Worm (Caenorhabditis elegans) whole organism, late embryonic: ENCODE results near the gene str-35.

Experiments
- ama-1 ChIP-seq: fragments of 150-350 bp; optimal IDR thresholded peaks from 2 replicates; lab custom pipeline; 2014
- nhr-11 ChIP-seq: fragments of 150-350 bp; optimal IDR thresholded peaks from 2 replicates; lab custom pipeline; 2014; ENCODE audit warnings: missing biosample characterization, missing genetic modification characterization
- odd-2 ChIP-seq: sonication (generic microtip); optimal IDR thresholded peaks from 2 replicates; lab custom pipeline; 2017; ENCODE audit warnings: antibody characterized with exemption, mild to moderate bottlenecking, missing genetic modification characterization, missing compliant biosample characterization
- ztf-16 ChIP-seq: sonication (generic microtip); optimal IDR thresholded peaks from 2 replicates; lab custom pipeline; 2017; ENCODE audit warnings: missing genetic modification characterization, missing compliant biosample characterization

DNA sequence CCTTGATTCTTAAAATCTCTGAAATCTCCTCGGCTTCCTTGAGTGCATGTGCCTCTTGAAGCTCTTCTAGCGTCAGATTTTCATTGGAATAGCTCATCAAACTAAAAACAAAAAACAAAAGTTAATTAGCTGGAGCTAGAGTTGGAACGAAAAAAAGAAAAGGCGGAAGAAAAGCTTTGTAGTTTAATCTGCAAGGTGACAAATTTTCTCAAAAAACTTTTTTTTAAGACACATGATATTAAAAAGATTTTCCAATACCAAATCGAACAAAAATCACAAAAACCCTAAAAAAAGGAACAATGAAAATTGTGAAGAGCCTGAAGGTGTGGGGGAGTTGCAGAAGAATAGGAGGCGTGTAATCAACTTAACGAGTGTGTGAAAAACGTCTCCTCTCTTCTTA lies 20.0 kb upstream of the str-35 start, which contains the start of gene gnrr-5:
- TF ChIP-seq ama-1 (lab: Kevin White, UChicago): no peak
- no peak for TF ChIP-seq odd-2 (tag; lab: Kevin White, UChicago)
- no peak for TF ChIP-seq ztf-16 (tag; lab: Kevin White, UChicago)
- TF ChIP-seq nhr-11 (tag; lab: Kevin White, UChicago): no peak
